Worm (Caenorhabditis elegans): Measurements from ENCODE around the gene sap-49.

- TF ChIP-seq ztf-11 (tag; optimal IDR thresholded peaks at IDR 0.05), result no peak
- TF ChIP-seq lin-39 (tag; optimal IDR thresholded peaks at IDR 0.05), result no peak
- TF ChIP-seq elt-1 (tag; optimal IDR thresholded peaks at IDR 0.05), result no peak
- no peak for TF ChIP-seq alr-1 (tag; optimal IDR thresholded peaks at IDR 0.05)
- no peak for TF ChIP-seq blmp-1 (tag; optimal IDR thresholded peaks at IDR 0.05; ENCODE audit: insufficient read depth)
- no peak for TF ChIP-seq aly-2 (tag; optimal IDR thresholded peaks at IDR 0.05)
- no peak for TF ChIP-seq lin-11 (tag; optimal IDR thresholded peaks at IDR 0.05)
- no peak for TF ChIP-seq unc-39 (tag; optimal IDR thresholded peaks at IDR 0.05)
- no peak for TF ChIP-seq zag-1 (tag; optimal IDR thresholded peaks at IDR 0.05)
- TF ChIP-seq ceh-82 (tag; optimal IDR thresholded peaks at IDR 0.05), result no peak
Observed at ce11 chrII:7990192-7990591, 45.4 kb downstream of the sap-49 start.
